Fruit fly (Drosophila melanogaster): ENCODE data around the gene CG13733.

Gene CG13733

DNA sequence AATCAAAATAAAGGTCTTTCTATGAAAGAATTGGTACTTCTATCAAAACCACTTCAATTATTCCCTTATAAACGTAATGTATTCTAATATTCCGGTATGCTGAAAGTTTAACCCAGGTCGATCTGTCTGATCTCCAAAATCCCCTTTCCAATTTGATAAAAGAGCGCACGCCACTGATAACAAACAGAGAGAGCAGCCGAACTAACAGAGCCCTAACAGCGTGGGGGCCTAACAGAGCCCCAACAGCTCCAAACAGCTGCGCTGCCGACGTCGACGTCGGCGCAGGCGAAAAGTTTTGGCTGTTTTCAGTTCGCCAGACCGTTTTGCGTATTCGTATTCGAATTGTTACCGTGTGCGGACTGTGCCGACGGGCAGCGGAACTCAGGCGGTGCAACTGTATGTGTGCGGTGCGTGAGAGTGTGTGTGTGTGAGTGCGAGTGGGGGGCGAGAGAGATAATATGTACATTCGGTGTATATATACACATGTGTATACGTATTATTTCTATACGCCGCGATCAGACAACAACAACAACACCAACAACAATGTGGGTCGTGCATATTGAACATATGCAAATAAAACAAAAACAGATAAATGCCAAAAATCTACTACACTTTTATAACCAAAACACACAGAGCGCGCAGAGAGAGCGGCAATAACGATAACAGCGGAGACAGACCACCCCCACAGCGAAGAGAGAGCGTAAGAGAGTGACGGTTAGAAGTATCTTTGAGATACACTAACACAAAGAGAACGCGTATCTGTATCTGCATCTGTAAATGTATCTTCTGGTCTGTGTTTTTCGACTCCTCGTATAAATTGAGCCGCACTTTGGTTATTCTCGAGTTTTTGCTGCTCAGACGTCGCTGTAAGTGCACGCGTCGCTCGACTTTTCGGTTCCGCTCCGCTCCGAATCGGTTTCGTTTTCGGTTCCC lies 8.3 kb upstream of the CG13733 start, which contains the start of gene Oatp74D (continued):
- TF ChIP-seq dmrt11E (tag; optimal IDR thresholded peaks at IDR 0.05) = peak; percentile 50
- TF ChIP-seq GATAe (GFP tag; conservative IDR thresholded peaks at IDR 0.05) = peak; percentile 48
- peak; percentile 98 to 99 for TF ChIP-seq Trl (optimal IDR thresholded peaks at IDR 0.05)
- TF ChIP-seq Trl (GFP tag; optimal IDR thresholded peaks at IDR 0.05) = peak; percentile 48
- no peak for TF ChIP-seq CG4854 (GFP tag; optimal IDR thresholded peaks at IDR 0.05)
- peak; percentile 59 for TF ChIP-seq CG6854 (GFP tag; optimal IDR thresholded peaks at IDR 0.05)
- no peak for TF ChIP-seq CG2889 (GFP tag; IDR thresholded peaks at IDR 0.05)
- no peak for TF ChIP-seq crc (GFP tag; optimal IDR thresholded peaks at IDR 0.05)
- peak; percentile 7; the same call in 1 of the 2 replicates for TF ChIP-seq ttk (GFP tag; IDR thresholded peaks at IDR 0.05)
- peak; percentile 70 for TF ChIP-seq Hand (GFP tag; optimal IDR thresholded peaks at IDR 0.05)
- TF ChIP-seq CG6813 (GFP tag; optimal IDR thresholded peaks at IDR 0.05) = peak; percentile 9
- peak; percentile 40 for TF ChIP-seq Side (GFP tag; optimal IDR thresholded peaks at IDR 0.05)
- no peak for TF ChIP-seq tap (tag; optimal IDR thresholded peaks at IDR 0.05)
- TF ChIP-seq phol (tag; optimal IDR thresholded peaks at IDR 0.05) = peak; percentile 13
- no peak for TF ChIP-seq slou (GFP tag; optimal IDR thresholded peaks at IDR 0.05)
- TF ChIP-seq Mes4 (GFP tag; optimal IDR thresholded peaks at IDR 0.05) = peak; percentile 46
- TF ChIP-seq CHES-1-like (GFP tag; optimal IDR thresholded peaks at IDR 0.05) = peak; percentile 33
- no peak for TF ChIP-seq corto (GFP tag; optimal IDR thresholded peaks at IDR 0.05)
- TF ChIP-seq salm (tag; optimal IDR thresholded peaks at IDR 0.05) = peak; percentile 61
- TF ChIP-seq Mrtf (GFP tag; IDR thresholded peaks at IDR 0.05) = no peak
- peak; percentile 68; the same call in 1 of the 2 replicates for TF ChIP-seq CG13287 (GFP tag; IDR thresholded peaks at IDR 0.05; ENCODE audit: partially characterized antibody)
- peak; percentile 74 for TF ChIP-seq CG33557 (GFP tag; optimal IDR thresholded peaks at IDR 0.05)
- peak; percentile 26 for TF ChIP-seq grau (tag; optimal IDR thresholded peaks at IDR 0.05)
- TF ChIP-seq Ravus (GFP tag; IDR thresholded peaks at IDR 0.05) = no peak
- TF ChIP-seq zen2 (GFP tag; IDR thresholded peaks at IDR 0.05; ENCODE audit: partially characterized antibody) = no peak; the same call in 2 of the 3 replicates
- no peak for TF ChIP-seq CG13775 (GFP tag; optimal IDR thresholded peaks at IDR 0.05)
- no peak for TF ChIP-seq dimm (GFP tag; IDR thresholded peaks at IDR 0.05)
- no peak for TF ChIP-seq CG12942 (GFP tag; optimal IDR thresholded peaks at IDR 0.05)
- TF ChIP-seq ATbp (GFP tag; optimal IDR thresholded peaks at IDR 0.05) = peak; percentile 81
- TF ChIP-seq Rfx (GFP tag; IDR thresholded peaks at IDR 0.05) = peak; percentile 64; the same call in 1 of the 2 replicates
- peak; percentile 48 for TF ChIP-seq lbe (GFP tag; optimal IDR thresholded peaks at IDR 0.05)
- peak; percentile 51 for TF ChIP-seq CG10209 (GFP tag; optimal IDR thresholded peaks at IDR 0.05)
- no peak for TF ChIP-seq CG7372 (GFP tag; IDR thresholded peaks at IDR 0.05)
- no peak for TF ChIP-seq CG11456 (GFP tag; IDR thresholded peaks at IDR 0.05)
- no peak for TF ChIP-seq Dad (GFP tag; optimal IDR thresholded peaks at IDR 0.05)
- no peak for TF ChIP-seq Atf3 (GFP tag; optimal IDR thresholded peaks at IDR 0.05)
- TF ChIP-seq CG12299 (tag; optimal IDR thresholded peaks at IDR 0.05) = peak; percentile 72
- peak; percentile 83 for TF ChIP-seq Med (GFP tag)
- peak; percentile 39 for TF ChIP-seq CG1603 (tag; optimal IDR thresholded peaks at IDR 0.05)
- peak; percentile 61 for TF ChIP-seq Sox100B (GFP tag; optimal IDR thresholded peaks at IDR 0.05)
- TF ChIP-seq CG6272 (GFP tag; IDR thresholded peaks at IDR 0.05) = no peak
- TF ChIP-seq Dip3 (GFP tag; optimal IDR thresholded peaks at IDR 0.05) = peak; percentile 2
- TF ChIP-seq insv (GFP tag; optimal IDR thresholded peaks at IDR 0.05) = peak in 1 of 2 experiments; percentile 61
- no peak for TF ChIP-seq Rx (GFP tag; IDR thresholded peaks at IDR 0.05)
- TF ChIP-seq Ets97D (GFP tag; optimal IDR thresholded peaks at IDR 0.05) = no peak
- TF ChIP-seq sens (GFP tag) = peak; percentile 88
- peak; percentile 0 for TF ChIP-seq YL-1 (GFP tag; optimal IDR thresholded peaks at IDR 0.05)
- TF ChIP-seq MBD-R2 (GFP tag; IDR thresholded peaks at IDR 0.05) = peak; percentile 39; the same call in 1 of the 2 replicates
- peak; percentile 31; the same call in 1 of the 2 replicates for TF ChIP-seq ranshi (GFP tag; IDR thresholded peaks at IDR 0.05)
